Worm (Caenorhabditis elegans): ENCODE results near the gene C03H5.7.
A peak's percentile ranks its signal among the peaks of the same experiment; 100 is the strongest.

Gene C03H5.7

DNA sequence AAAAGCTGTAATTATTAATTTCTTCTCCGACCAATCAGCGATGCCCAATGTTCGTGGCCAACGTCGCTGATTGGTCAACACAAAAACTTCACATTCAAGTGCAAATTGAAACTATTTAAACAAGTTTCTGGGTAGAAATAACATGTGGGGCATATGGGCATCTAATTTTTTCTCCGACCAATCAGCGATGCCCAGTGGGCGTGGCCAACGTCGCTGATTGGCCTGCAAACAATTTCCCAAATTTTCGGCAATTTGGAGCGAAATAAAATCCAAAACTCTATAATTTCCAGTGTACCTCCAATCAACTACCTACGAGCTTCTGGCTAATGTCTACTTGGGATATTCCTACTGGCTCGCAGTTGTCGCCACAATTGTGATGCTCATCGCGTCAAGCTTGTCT, 38.8 kb upstream of the C03H5.7 start:
- TF ChIP-seq mml-1 (tag; optimal IDR thresholded peaks at IDR 0.05) (no peak), ama-1 (optimal IDR thresholded peaks at IDR 0.05) (no peak), aly-2 (tag; optimal IDR thresholded peaks at IDR 0.05) (no peak), pha-4 (tag; optimal IDR thresholded peaks at IDR 0.05) (no peak), nfya-1 (tag; optimal IDR thresholded peaks at IDR 0.05; ENCODE audit: insufficient read depth) (peak; percentile 97), ceh-9 (tag; optimal IDR thresholded peaks at IDR 0.05) (no peak), nhr-76 (tag; optimal IDR thresholded peaks at IDR 0.05) (no peak)

DNA sequence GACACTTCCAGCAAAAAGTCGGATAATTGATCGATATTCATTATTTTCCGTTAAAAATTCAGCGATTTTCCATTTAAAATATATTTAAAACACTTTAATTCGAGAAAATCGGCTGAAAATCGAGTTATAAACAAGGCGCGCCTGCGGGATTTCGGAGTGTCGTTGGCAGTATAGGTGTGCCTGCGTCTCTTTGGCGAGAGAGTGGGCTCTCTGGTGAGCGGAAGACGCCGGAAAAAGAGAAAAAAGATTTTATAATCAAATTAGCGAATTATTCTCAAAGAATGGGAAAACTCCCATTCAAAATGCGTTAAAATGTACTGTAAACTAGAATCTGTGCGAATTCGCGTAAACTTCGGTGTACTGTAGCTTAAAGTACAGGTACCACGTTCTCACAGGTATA, 32.3 kb upstream of the C03H5.7 start, which contains the start of gene D1069.3:
TSS of gene D1069.3 (minus strand) at position 158 of the 400 bp plus-strand sequence.
- TF ChIP-seq egl-5 (tag; optimal IDR thresholded peaks at IDR 0.05) (peak; percentile 14), lsy-12 (tag; optimal IDR thresholded peaks at IDR 0.05) (no peak), elt-2 (tag; optimal IDR thresholded peaks at IDR 0.05) (no peak), egl-27 (tag; optimal IDR thresholded peaks at IDR 0.05) (no peak), pha-4 (tag; optimal IDR thresholded peaks at IDR 0.05) (peak; percentile 37), unc-39 (tag; optimal IDR thresholded peaks at IDR 0.05) (no peak), snpc-4 (tag; optimal IDR thresholded peaks at IDR 0.05) (no peak), nfya-1 (tag; optimal IDR thresholded peaks at IDR 0.05; ENCODE audit: insufficient read depth) (peak; percentile 55), aly-2 (tag; optimal IDR thresholded peaks at IDR 0.05) (no peak), lin-15B (tag; optimal IDR thresholded peaks at IDR 0.05) (peak; percentile 28), hmg-11 (tag; optimal IDR thresholded peaks at IDR 0.05) (peak; percentile 77), elt-1 (tag; optimal IDR thresholded peaks at IDR 0.05) (no peak)

DNA sequence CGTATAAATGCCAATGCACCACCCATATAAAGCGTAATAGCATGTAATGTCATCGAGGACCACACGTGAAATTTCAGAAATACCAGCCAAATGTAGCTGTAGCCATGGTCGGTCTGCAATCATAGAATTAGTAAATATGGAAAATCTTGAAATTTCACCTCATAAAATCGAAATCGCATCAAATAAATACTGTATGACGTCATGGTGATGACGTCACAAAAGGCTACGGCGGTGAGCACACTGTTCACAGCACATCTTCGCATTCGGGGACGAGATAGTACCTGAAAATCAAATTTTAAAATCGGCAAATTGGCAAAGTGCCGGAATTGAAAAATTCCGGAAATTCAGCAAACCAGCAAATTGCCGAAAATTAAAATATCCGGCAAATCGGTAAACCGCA, 30.3 kb upstream of the C03H5.7 start:
- TF ChIP-seq aly-2 (tag; optimal IDR thresholded peaks at IDR 0.05) (no peak), hmg-11 (tag; optimal IDR thresholded peaks at IDR 0.05) (no peak), fkh-2 (tag; optimal IDR thresholded peaks at IDR 0.05) (no peak), fos-1 (tag; optimal IDR thresholded peaks at IDR 0.05) (no peak), elt-3 (tag; optimal IDR thresholded peaks at IDR 0.05) (no peak)

DNA sequence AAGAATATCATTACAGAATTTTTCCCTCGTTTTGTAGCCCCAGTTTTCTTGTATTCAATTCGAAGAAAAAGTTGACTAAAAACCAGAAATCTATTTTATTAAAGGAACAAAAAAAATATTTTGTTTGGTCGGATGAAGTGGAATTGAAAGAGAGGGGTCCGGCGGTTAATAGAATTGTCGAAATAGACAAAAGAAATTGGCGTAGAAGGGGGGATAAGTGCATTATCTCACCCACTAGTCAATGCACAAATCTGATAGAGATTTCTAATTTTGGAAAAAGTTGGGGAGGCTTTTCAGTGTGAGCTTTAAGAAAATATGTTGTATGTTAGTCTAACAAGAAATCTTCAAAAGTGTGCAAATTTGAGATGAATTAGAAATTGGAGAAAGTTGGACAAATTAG, 25.5 kb upstream of the C03H5.7 start:
- TF ChIP-seq daf-12 (tag; optimal IDR thresholded peaks at IDR 0.05), result no peak
- no peak for TF ChIP-seq nhr-43 (tag; optimal IDR thresholded peaks at IDR 0.05; ENCODE audit: poor library complexity, severe bottlenecking)
- no peak for TF ChIP-seq ama-1 (optimal IDR thresholded peaks at IDR 0.05)
- no peak for TF ChIP-seq sea-2 (GFP tag; optimal IDR thresholded peaks at IDR 0.05)
- TF ChIP-seq fkh-10 (GFP tag; optimal IDR thresholded peaks at IDR 0.05), result no peak
- TF ChIP-seq R02D3.7 (tag; optimal IDR thresholded peaks at IDR 0.05), result no peak
- TF ChIP-seq nhr-28 (tag; optimal IDR thresholded peaks at IDR 0.05), result no peak
- no peak for TF ChIP-seq nhr-23 (tag; optimal IDR thresholded peaks at IDR 0.05)

DNA sequence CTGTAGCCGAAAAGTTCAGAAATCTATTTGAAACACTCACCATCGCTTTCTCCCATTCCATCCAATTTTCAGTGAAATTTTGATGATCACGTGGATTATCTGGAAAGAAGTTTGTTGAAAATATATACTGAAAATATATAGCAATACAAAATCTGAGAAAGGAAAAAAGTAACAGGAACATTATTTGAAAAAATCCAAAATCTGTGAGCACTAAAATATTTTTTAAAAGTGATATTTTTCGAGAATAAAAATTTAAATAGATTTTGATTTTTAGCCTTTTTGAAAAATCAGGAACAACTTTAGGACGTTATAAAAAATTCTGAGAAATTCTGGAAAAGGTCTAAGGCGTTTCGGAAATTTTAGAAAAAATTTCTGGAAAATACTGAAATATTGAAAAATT, 23.1 kb upstream of the C03H5.7 start, which contains the start of gene dmsr-4:
TSS of gene dmsr-4 (minus strand) at position 101 of the 400 bp plus-strand sequence.
- TF ChIP-seq eor-1 (tag; optimal IDR thresholded peaks at IDR 0.05) (no peak), nhr-237 (tag; optimal IDR thresholded peaks at IDR 0.05) (no peak), jun-1 (tag; optimal IDR thresholded peaks at IDR 0.05) (no peak), ztf-11 (tag; optimal IDR thresholded peaks at IDR 0.05) (no peak), ceh-9 (tag; optimal IDR thresholded peaks at IDR 0.05) (no peak), mdl-1 (tag; optimal IDR thresholded peaks at IDR 0.05) (no peak), lin-39 (tag; optimal IDR thresholded peaks at IDR 0.05) (no peak), tbx-2 (tag; optimal IDR thresholded peaks at IDR 0.05) (no peak), skn-1 (tag; optimal IDR thresholded peaks at IDR 0.05) (no peak)

DNA sequence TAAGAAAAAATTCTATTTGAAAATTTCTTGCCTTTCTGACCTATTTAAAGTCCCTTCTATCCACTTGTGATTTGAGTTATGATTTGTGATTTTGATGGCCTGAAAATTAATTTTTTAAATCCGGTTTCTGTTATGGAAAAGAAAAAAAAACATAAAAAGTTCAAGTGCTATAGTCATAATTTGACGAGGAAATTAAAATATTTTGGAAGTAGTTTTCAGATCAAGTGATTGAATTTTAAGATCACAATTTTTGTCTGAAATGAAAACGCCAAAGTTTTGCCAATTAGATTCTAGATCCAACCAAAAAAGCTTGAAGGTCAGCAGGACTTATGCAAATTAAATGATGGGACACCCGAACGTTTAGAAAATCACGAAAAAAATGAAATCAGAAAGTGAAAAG, 12.6 kb upstream of the C03H5.7 start, which contains the start of gene ptr-3:
TSS of gene ptr-3 (minus strand) at position 101 of the 400 bp plus-strand sequence.
- no peak for TF ChIP-seq unc-62 (GFP tag; optimal IDR thresholded peaks at IDR 0.05)
- TF ChIP-seq nhr-11 (tag; optimal IDR thresholded peaks at IDR 0.05), result no peak
- TF ChIP-seq ZK546.5 (tag; optimal IDR thresholded peaks at IDR 0.05), result no peak
- TF ChIP-seq jun-1 (tag; optimal IDR thresholded peaks at IDR 0.05), result no peak
- TF ChIP-seq mdl-1 (tag; optimal IDR thresholded peaks at IDR 0.05), result no peak
- no peak for TF ChIP-seq elt-3 (tag; optimal IDR thresholded peaks at IDR 0.05)
- no peak for TF ChIP-seq snpc-4 (tag; optimal IDR thresholded peaks at IDR 0.05)
- no peak for TF ChIP-seq ama-1 (optimal IDR thresholded peaks at IDR 0.05)
- TF ChIP-seq ceh-16 (tag; optimal IDR thresholded peaks at IDR 0.05), result no peak
- TF ChIP-seq fos-1 (tag; optimal IDR thresholded peaks at IDR 0.05), result no peak
- TF ChIP-seq nhr-12 (tag; optimal IDR thresholded peaks at IDR 0.05), result no peak
- TF ChIP-seq nhr-25 (tag; optimal IDR thresholded peaks at IDR 0.05), result no peak
- no peak for TF ChIP-seq sea-2 (GFP tag; optimal IDR thresholded peaks at IDR 0.05)
- TF ChIP-seq lin-15B (tag; optimal IDR thresholded peaks at IDR 0.05), result no peak
- no peak for TF ChIP-seq aly-2 (tag; optimal IDR thresholded peaks at IDR 0.05)
